Worm (Caenorhabditis elegans): Measurements from ENCODE around the gene Y50D4C.12.

Gene Y50D4C.12

DNA sequence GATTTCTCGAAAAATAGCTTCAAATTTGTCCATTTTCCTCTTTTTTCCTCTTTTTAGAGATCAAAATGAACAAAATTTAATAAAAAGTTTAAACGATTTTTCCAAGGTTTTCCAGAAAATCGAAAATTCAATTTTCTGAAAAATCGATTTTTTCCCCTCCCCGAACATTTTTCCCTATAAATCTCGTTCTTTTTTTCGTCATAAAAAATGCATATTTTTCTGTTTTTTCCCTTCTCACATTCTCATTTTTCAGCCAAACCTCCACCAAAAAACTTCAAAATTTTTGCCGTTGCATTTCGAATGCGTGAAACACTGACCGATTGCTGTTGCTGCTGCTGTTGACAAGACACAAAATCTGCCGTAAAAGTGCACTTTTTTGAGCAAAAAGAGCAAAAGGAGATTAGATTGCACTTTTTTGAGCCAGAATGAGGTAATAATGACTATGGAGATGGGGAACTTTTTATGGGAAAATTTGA, at the start of gene Y50D4C.12, which contains the start of gene unc-34:
Gene Y50D4C.12, plus strand, starts transcription at position 301 of the 476 bp plus-strand sequence.
Gene unc-34, plus strand, starts transcription at position 426 of the 476 bp plus-strand sequence.
- TF ChIP-seq ama-1 (optimal IDR thresholded peaks at IDR 0.05) (no peak), F13C5.2 (tag; optimal IDR thresholded peaks at IDR 0.05) (no peak), hmg-4 (GFP tag; optimal IDR thresholded peaks at IDR 0.05) (no peak), tra-4 (tag; optimal IDR thresholded peaks at IDR 0.05) (no peak), flt-1 (GFP tag; IDR thresholded peaks at IDR 0.05) (no peak), ceh-13 (GFP tag; optimal IDR thresholded peaks at IDR 0.05) (no peak), B0310.2 (tag; optimal IDR thresholded peaks at IDR 0.05) (no peak), tbx-11 (GFP tag; IDR thresholded peaks at IDR 0.05) (no peak), hmbx-1 (tag; optimal IDR thresholded peaks at IDR 0.05) (no peak)

- no peak for TF ChIP-seq hmbx-1 (tag; optimal IDR thresholded peaks at IDR 0.05)
- TF ChIP-seq tbx-11 (GFP tag; IDR thresholded peaks at IDR 0.05), result no peak
- TF ChIP-seq hmg-4 (GFP tag; optimal IDR thresholded peaks at IDR 0.05), result no peak
- TF ChIP-seq aly-1 (tag; optimal IDR thresholded peaks at IDR 0.05), result no peak
- TF ChIP-seq tra-4 (tag; optimal IDR thresholded peaks at IDR 0.05), result no peak
- no peak for TF ChIP-seq scrt-1 (GFP tag; IDR thresholded peaks at IDR 0.05)
Observed at ce11 chrV:939341-939740, 43.0 kb upstream of the Y50D4C.12 start.

- TF ChIP-seq ceh-36 (tag; optimal IDR thresholded peaks at IDR 0.05) (no peak), scrt-1 (GFP tag; IDR thresholded peaks at IDR 0.05) (no peak), B0310.2 (tag; optimal IDR thresholded peaks at IDR 0.05) (no peak), ets-7 (tag; optimal IDR thresholded peaks at IDR 0.05) (no peak), flt-1 (GFP tag; IDR thresholded peaks at IDR 0.05) (no peak), hmg-4 (GFP tag; optimal IDR thresholded peaks at IDR 0.05) (no peak), tra-4 (tag; optimal IDR thresholded peaks at IDR 0.05) (no peak), hnd-1 (tag; optimal IDR thresholded peaks at IDR 0.05) (no peak), ama-1 (optimal IDR thresholded peaks at IDR 0.05) (no peak), aly-1 (tag; optimal IDR thresholded peaks at IDR 0.05) (no peak), sea-1 (GFP tag; conservative IDR thresholded peaks at IDR 0.05) (no peak), hmbx-1 (tag; optimal IDR thresholded peaks at IDR 0.05) (no peak), ceh-13 (GFP tag; optimal IDR thresholded peaks at IDR 0.05) (no peak), tbx-11 (GFP tag; IDR thresholded peaks at IDR 0.05) (no peak), F13C5.2 (tag; optimal IDR thresholded peaks at IDR 0.05) (no peak), pes-1 (GFP tag; IDR thresholded peaks at IDR 0.05) (no peak), tbx-37 (GFP tag; conservative IDR thresholded peaks at IDR 0.05) (no peak)
Observed at ce11 chrV:942556-942955, 39.8 kb upstream of the Y50D4C.12 start.

DNA sequence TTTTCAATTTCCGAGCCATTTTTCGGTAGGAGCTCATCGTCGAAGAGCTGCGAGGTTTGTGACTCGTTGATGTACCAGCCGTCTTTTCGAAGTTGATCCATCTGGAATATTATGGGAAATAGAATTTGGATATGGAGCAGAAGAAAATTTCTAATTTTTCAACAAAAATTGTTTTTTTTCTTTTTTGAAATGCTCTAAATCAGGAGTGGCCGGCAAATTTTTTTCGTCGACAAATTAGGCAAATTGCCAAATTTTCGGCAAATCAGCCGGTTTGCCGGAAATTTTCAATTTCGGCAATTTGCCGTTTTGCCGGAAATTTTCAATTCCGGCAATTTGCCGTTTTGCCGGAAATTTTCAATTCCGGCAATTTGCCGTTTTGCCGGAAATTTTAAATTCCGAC, 37.2 kb upstream of the Y50D4C.12 start, which contains the start of gene Y50D4C.3:
Gene Y50D4C.3, minus strand, starts transcription at position 101 of the 400 bp plus-strand sequence.
- TF ChIP-seq tbx-37 (GFP tag; conservative IDR thresholded peaks at IDR 0.05), result no peak

DNA sequence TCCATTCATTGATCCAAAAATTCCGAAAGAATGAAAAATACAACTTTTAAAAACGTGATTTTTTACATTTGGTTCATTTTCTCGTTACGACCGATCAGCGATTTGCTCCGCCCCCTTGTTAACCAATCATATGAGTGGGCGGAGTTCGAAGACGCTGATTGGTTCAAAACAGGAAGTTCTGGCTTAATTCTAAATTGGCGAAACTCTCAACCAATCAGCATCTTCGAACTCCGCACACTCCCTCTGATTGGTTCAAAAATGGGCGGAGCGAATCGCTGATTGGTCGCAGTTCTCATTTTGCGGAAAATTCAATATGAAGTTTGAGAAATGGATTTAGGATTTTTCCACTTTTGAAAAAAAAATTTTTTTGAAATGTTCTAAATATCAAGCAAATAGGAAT, 36.6 kb upstream of the Y50D4C.12 start:
- TF ChIP-seq hmbx-1 (tag; optimal IDR thresholded peaks at IDR 0.05) (no peak), sea-1 (GFP tag; conservative IDR thresholded peaks at IDR 0.05) (no peak)

- TF ChIP-seq B0310.2 (tag; optimal IDR thresholded peaks at IDR 0.05) (no peak), sea-1 (GFP tag; conservative IDR thresholded peaks at IDR 0.05) (no peak), flt-1 (GFP tag; IDR thresholded peaks at IDR 0.05) (no peak)
Observed at ce11 chrV:949084-949483, 33.3 kb upstream of the Y50D4C.12 start.

- no peak for TF ChIP-seq hmbx-1 (tag; optimal IDR thresholded peaks at IDR 0.05)
- no peak for TF ChIP-seq F13C5.2 (tag; optimal IDR thresholded peaks at IDR 0.05)
- TF ChIP-seq B0310.2 (tag; optimal IDR thresholded peaks at IDR 0.05), result no peak
- TF ChIP-seq pes-1 (GFP tag; IDR thresholded peaks at IDR 0.05), result no peak
- TF ChIP-seq flt-1 (GFP tag; IDR thresholded peaks at IDR 0.05), result no peak
Observed at ce11 chrV:949760-950159, 32.6 kb upstream of the Y50D4C.12 start, which contains the start of gene Y50D4C.6. Gene Y50D4C.6, minus strand, starts transcription at chrV:949860.

ce11 chrV:964739-965283, 17.6 kb upstream of the Y50D4C.12 start, which contains the start of gene sqv-6:
Gene sqv-6, minus strand, starts transcription at chrV:964789.
- TF ChIP-seq ets-7 (tag; optimal IDR thresholded peaks at IDR 0.05) (no peak), ama-1 (optimal IDR thresholded peaks at IDR 0.05) (no peak), scrt-1 (GFP tag; IDR thresholded peaks at IDR 0.05) (no peak), F13C5.2 (tag; optimal IDR thresholded peaks at IDR 0.05) (no peak), tra-4 (tag; optimal IDR thresholded peaks at IDR 0.05) (no peak), tbx-37 (GFP tag; conservative IDR thresholded peaks at IDR 0.05) (no peak), sea-1 (GFP tag; conservative IDR thresholded peaks at IDR 0.05) (no peak), flt-1 (GFP tag; IDR thresholded peaks at IDR 0.05) (no peak), pes-1 (GFP tag; IDR thresholded peaks at IDR 0.05) (no peak), ceh-36 (tag; optimal IDR thresholded peaks at IDR 0.05) (no peak), hmbx-1 (tag; optimal IDR thresholded peaks at IDR 0.05) (no peak), aly-1 (tag; optimal IDR thresholded peaks at IDR 0.05) (no peak), ceh-13 (GFP tag; optimal IDR thresholded peaks at IDR 0.05) (no peak), tbx-11 (GFP tag; IDR thresholded peaks at IDR 0.05) (no peak), B0310.2 (tag; optimal IDR thresholded peaks at IDR 0.05) (no peak), hmg-4 (GFP tag; optimal IDR thresholded peaks at IDR 0.05) (no peak)

ce11 chrV:966164-966563, 16.2 kb upstream of the Y50D4C.12 start:
- TF ChIP-seq tra-4 (tag; optimal IDR thresholded peaks at IDR 0.05) (no peak), sea-1 (GFP tag; conservative IDR thresholded peaks at IDR 0.05) (no peak), flt-1 (GFP tag; IDR thresholded peaks at IDR 0.05) (no peak), B0310.2 (tag; optimal IDR thresholded peaks at IDR 0.05) (no peak), tbx-37 (GFP tag; conservative IDR thresholded peaks at IDR 0.05) (no peak), scrt-1 (GFP tag; IDR thresholded peaks at IDR 0.05) (no peak), aly-1 (tag; optimal IDR thresholded peaks at IDR 0.05) (no peak), pes-1 (GFP tag; IDR thresholded peaks at IDR 0.05) (no peak), tbx-11 (GFP tag; IDR thresholded peaks at IDR 0.05) (no peak), ceh-13 (GFP tag; optimal IDR thresholded peaks at IDR 0.05) (no peak), ceh-36 (tag; optimal IDR thresholded peaks at IDR 0.05) (no peak), ets-7 (tag; optimal IDR thresholded peaks at IDR 0.05) (no peak), ama-1 (optimal IDR thresholded peaks at IDR 0.05) (no peak), hmbx-1 (tag; optimal IDR thresholded peaks at IDR 0.05) (no peak), hmg-4 (GFP tag; optimal IDR thresholded peaks at IDR 0.05) (no peak), hnd-1 (tag; optimal IDR thresholded peaks at IDR 0.05) (no peak), F13C5.2 (tag; optimal IDR thresholded peaks at IDR 0.05) (no peak)
